Worm (Caenorhabditis elegans) whole organism, young adult: ENCODE measurements around the gene glrx-3.
A peak's percentile ranks its signal among the peaks of the same experiment; 100 is the strongest.

ENCODE experiments used
- B0336.3 ChIP-seq: fragments of 200-800 bp; sonication (Bioruptor generic); IDR thresholded peaks from 2 replicates; pipeline ENCODE4 v1.3.6; 2022; ENCODE audit warnings: missing genetic modification characterization, missing compliant biosample characterization
- C06A6.2 ChIP-seq: fragments of 200-800 bp; sonication (Bioruptor generic); conservative IDR thresholded peaks from 2 replicates; pipeline ENCODE4 v1.3.6; 2022; ENCODE audit warnings: missing genetic modification characterization, missing compliant biosample characterization
- F49E8.2 ChIP-seq: sonication (generic microtip); optimal IDR thresholded peaks from 3 replicates; lab custom pipeline; 2017; ENCODE audit warnings: missing genetic modification characterization, mild to moderate bottlenecking, missing compliant biosample characterization, antibody characterized with exemption, moderate library complexity; ENCODE audit not compliant: insufficient read depth
- K12H6.12 ChIP-seq: fragments of 200-800 bp; sonication (Bioruptor generic); optimal IDR thresholded peaks from 2 replicates; lab custom pipeline; 2018; ENCODE audit warnings: mild to moderate bottlenecking, missing genetic modification characterization, missing compliant biosample characterization
- Y53G8AR.9 ChIP-seq: fragments of 200-800 bp; sonication (Bioruptor generic); conservative IDR thresholded peaks from 2 replicates; pipeline ENCODE4 v1.3.6; 2022; ENCODE audit warnings: missing genetic modification reagents, missing genetic modification characterization, missing compliant biosample characterization
- Y79H2A.3 ChIP-seq: fragments of 200-800 bp; sonication (Bioruptor generic); conservative IDR thresholded peaks from 2 replicates; pipeline ENCODE4 v1.3.6; 2022; ENCODE audit warnings: missing genetic modification reagents, missing genetic modification characterization, missing compliant biosample characterization
- ZK185.1 ChIP-seq: sonication (generic microtip); optimal IDR thresholded peaks from 2 replicates; lab custom pipeline; 2016; ENCODE audit warnings: mild to moderate bottlenecking, missing genetic modification characterization, missing compliant biosample characterization; ENCODE audit not compliant: poor library complexity, severe bottlenecking
- aptf-2 ChIP-seq: fragments of 200-800 bp; sonication (Bioruptor generic); conservative IDR thresholded peaks from 2 replicates; pipeline ENCODE4 v1.3.6; 2022; ENCODE audit warnings: missing genetic modification reagents, missing genetic modification characterization, missing compliant biosample characterization
- aptf-3 ChIP-seq: fragments of 200-800 bp; sonication (Bioruptor generic); IDR thresholded peaks from 2 replicates; pipeline ENCODE4 v1.3.6; 2022; ENCODE audit warnings: missing genetic modification characterization, missing compliant biosample characterization
- attf-3 ChIP-seq: fragments of 200-800 bp; sonication (Bioruptor generic); conservative IDR thresholded peaks from 2 replicates; pipeline ENCODE4 v1.3.6; 2022; ENCODE audit warnings: missing genetic modification reagents, missing genetic modification characterization, missing compliant biosample characterization
- attf-6 ChIP-seq: fragments of 200-800 bp; sonication (Bioruptor generic); IDR thresholded peaks from 2 replicates; pipeline ENCODE4 v1.3.6; 2022; ENCODE audit warnings: missing genetic modification reagents, missing genetic modification characterization, missing compliant biosample characterization
- ccch-3 ChIP-seq: fragments of 200-800 bp; sonication (Bioruptor generic); optimal IDR thresholded peaks from 2 replicates; lab custom pipeline; 2018; ENCODE audit warnings: mild to moderate bottlenecking, missing genetic modification characterization, missing compliant biosample characterization
- cebp-2 ChIP-seq: fragments of 200-800 bp; sonication (Bioruptor generic); IDR thresholded peaks from 2 replicates; pipeline ENCODE4 v1.3.6; 2022; ENCODE audit warnings: missing genetic modification characterization, missing compliant biosample characterization
- ceh-91 ChIP-seq: fragments of 200-800 bp; sonication (Bioruptor generic); IDR thresholded peaks from 2 replicates; pipeline ENCODE4 v1.3.6; 2022; ENCODE audit warnings: missing genetic modification reagents, missing genetic modification characterization, missing compliant biosample characterization
- dox-1 ChIP-seq: fragments of 200-800 bp; sonication (Bioruptor generic); IDR thresholded peaks from 2 replicates; pipeline ENCODE4 v1.3.6; 2022; ENCODE audit warnings: missing genetic modification reagents, missing genetic modification characterization, missing compliant biosample characterization
- efl-1 ChIP-seq: fragments of 150-350 bp; optimal IDR thresholded peaks from 2 replicates; lab custom pipeline; 2014; ENCODE audit warnings: missing biosample characterization, missing genetic modification reagents, missing genetic modification characterization
- egl-18 ChIP-seq: fragments of 200-800 bp; sonication (Bioruptor generic); IDR thresholded peaks from 2 replicates; pipeline ENCODE4 v1.3.6; 2022; ENCODE audit warnings: missing genetic modification reagents, missing genetic modification characterization, missing compliant biosample characterization
- fkh-3 ChIP-seq: sonication (generic microtip); optimal IDR thresholded peaks from 2 replicates; lab custom pipeline; 2016; ENCODE audit warnings: mild to moderate bottlenecking, missing genetic modification characterization, missing compliant biosample characterization
- hmg-1.2 ChIP-seq: fragments of 200-800 bp; sonication (Bioruptor generic); IDR thresholded peaks from 2 replicates; pipeline ENCODE4 v1.3.6; 2022; ENCODE audit warnings: missing genetic modification reagents, missing genetic modification characterization, missing compliant biosample characterization
- hsf-1 ChIP-seq: fragments of 200-800 bp; sonication (Bioruptor generic); IDR thresholded peaks from 2 replicates; pipeline ENCODE4 v1.3.6; 2022; ENCODE audit warnings: missing genetic modification reagents, missing genetic modification characterization, missing compliant biosample characterization
- let-526 ChIP-seq: fragments of 200-800 bp; sonication (Bioruptor generic); IDR thresholded peaks from 2 replicates; pipeline ENCODE4 v1.3.6; 2022; ENCODE audit warnings: missing genetic modification reagents, missing genetic modification characterization, missing compliant biosample characterization
- lin-54 ChIP-seq: fragments of 200-800 bp; sonication (Bioruptor generic); optimal IDR thresholded peaks from 2 replicates; lab custom pipeline; 2018; ENCODE audit warnings: mild to moderate bottlenecking, missing genetic modification characterization, missing compliant biosample characterization
- madf-3 ChIP-seq: fragments of 200-800 bp; sonication (Bioruptor generic); IDR thresholded peaks from 2 replicates; pipeline ENCODE4 v1.3.6; 2022; ENCODE audit warnings: missing genetic modification reagents, missing genetic modification characterization, missing compliant biosample characterization
- madf-6 ChIP-seq: fragments of 200-800 bp; sonication (Bioruptor generic); IDR thresholded peaks from 2 replicates; pipeline ENCODE4 v1.3.6; 2022; ENCODE audit warnings: missing genetic modification reagents, missing genetic modification characterization, missing compliant biosample characterization
- nhr-80 ChIP-seq: sonication (generic microtip); optimal IDR thresholded peaks from 2 replicates; lab custom pipeline; 2016; ENCODE audit warnings: missing genetic modification characterization, missing compliant biosample characterization
- nhr-90 ChIP-seq: sonication (generic microtip); optimal IDR thresholded peaks from 2 replicates; lab custom pipeline; 2016; ENCODE audit warnings: missing genotype, mild to moderate bottlenecking, missing genetic modification characterization, missing compliant biosample characterization
- pha-4 ChIP-seq: fragments of 150-350 bp; sonication (generic microtip); optimal IDR thresholded peaks from 2 replicates; lab custom pipeline; 2014; ENCODE audit warnings: missing biosample characterization, missing genetic modification reagents, missing genetic modification characterization
- sdz-38 ChIP-seq: sonication (generic microtip); optimal IDR thresholded peaks from 2 replicates; lab custom pipeline; 2016; ENCODE audit warnings: missing genotype, missing genetic modification characterization, missing compliant biosample characterization
- sea-2 ChIP-seq: fragments of 200-800 bp; sonication (Bioruptor generic); IDR thresholded peaks from 2 replicates; pipeline ENCODE4 v1.3.6; 2022; ENCODE audit warnings: missing genetic modification characterization, missing compliant biosample characterization
- snpc-4 ChIP-seq, 5 experiments: fragments of 150-350 bp in 1 of 5; sonication (generic microtip) in 4 of 5; optimal IDR thresholded peaks; 2 replicates each; lab custom pipeline; 2014 to 2018; ENCODE audit warnings: missing genetic modification characterization in 5 of 5, missing biosample characterization in 3 of 5, antibody characterized with exemption in 2 of 5, mild to moderate bottlenecking in 2 of 5, missing compliant biosample characterization in 2 of 5, missing genotype in 2 of 5, moderate library complexity in 2 of 5, missing genetic modification reagents in 1 of 5
- unc-130 ChIP-seq: sonication (generic microtip); optimal IDR thresholded peaks from 2 replicates; lab custom pipeline; 2016; ENCODE audit warnings: missing genetic modification reagents, missing genetic modification characterization, missing compliant biosample characterization
- xnd-1 ChIP-seq: sonication (generic microtip); optimal IDR thresholded peaks from 2 replicates; lab custom pipeline; 2016; ENCODE audit warnings: missing genotype, missing genetic modification reagents, missing genetic modification characterization, missing compliant biosample characterization
- zfh-2 ChIP-seq: fragments of 200-800 bp; sonication (Bioruptor generic); conservative IDR thresholded peaks from 2 replicates; pipeline ENCODE4 v1.3.6; 2022; ENCODE audit warnings: missing genetic modification reagents, missing genetic modification characterization, missing compliant biosample characterization
- ztf-18 ChIP-seq: sonication (generic microtip); optimal IDR thresholded peaks from 2 replicates; lab custom pipeline; 2016; ENCODE audit warnings: missing genotype, mild to moderate bottlenecking, missing genetic modification characterization, missing compliant biosample characterization
- ztf-22 ChIP-seq: fragments of 200-800 bp; sonication (Bioruptor generic); optimal IDR thresholded peaks from 2 replicates; lab custom pipeline; 2018; ENCODE audit warnings: mild to moderate bottlenecking, missing genetic modification characterization, moderate library complexity, missing compliant biosample characterization
- ztf-3 ChIP-seq: fragments of 200-800 bp; sonication (Bioruptor generic); optimal IDR thresholded peaks from 2 replicates; lab custom pipeline; 2018; ENCODE audit warnings: mild to moderate bottlenecking, missing genetic modification characterization, missing compliant biosample characterization
- ztf-6 ChIP-seq: fragments of 200-800 bp; sonication (Bioruptor generic); IDR thresholded peaks from 2 replicates; pipeline ENCODE4 v1.3.6; 2022; ENCODE audit warnings: missing genetic modification reagents, missing genetic modification characterization, missing compliant biosample characterization

glrx-3 gene

ce11 chrV:4375807-4376564, 34.9 kb upstream of the glrx-3 start, which contains the start of gene F32D1.7 (continued):
- TF ChIP-seq attf-6 (GFP tag; lab: Robert Waterston, UW) (no peak), let-526 (GFP tag; lab: Robert Waterston, UW) (no peak), aptf-2 (GFP tag; lab: Robert Waterston, UW) (no peak), Y53G8AR.9 (GFP tag; lab: Robert Waterston, UW) (no peak), egl-18 (GFP tag; lab: Robert Waterston, UW) (no peak), dox-1 (peak; percentile 61), C06A6.2 (GFP tag; lab: Robert Waterston, UW) (no peak), ZK185.1 (no peak), sea-2 (GFP tag; lab: Robert Waterston, UW) (no peak), hsf-1 (peak; percentile 59; the same call in 1 of the 2 replicates), F49E8.2 (tag; lab: Kevin White, UChicago) (peak; percentile 62), fkh-3 (tag; lab: Kevin White, UChicago) (no peak), unc-130 (GFP tag; lab: Kevin White, UChicago) (peak; percentile 38), zfh-2 (peak; percentile 69), attf-3 (GFP tag; lab: Robert Waterston, UW) (no peak), sdz-38 (tag; lab: Kevin White, UChicago) (no peak), snpc-4 (GFP tag; optimal IDR thresholded peaks at IDR 0.05; lab: Kevin White, UChicago) (peak; percentile 6), snpc-4 (tag; optimal IDR thresholded peaks at IDR 0.05; lab: Kevin White, UChicago) (peak in 1 of 4 experiments; percentile 14), cebp-2 (no peak), madf-6 (GFP tag; lab: Robert Waterston, UW) (peak; percentile 99), ztf-3 (no peak), nhr-90 (no peak), ceh-91 (peak; percentile 91), Y79H2A.3 (GFP tag; lab: Robert Waterston, UW) (no peak)
- TF ChIP-seq, all 124 proteins: peak for 24

ce11 chrV:4374625-4375024, 33.5 kb upstream of the glrx-3 start, which contains the start of gene neg-1:
TSS of gene neg-1 (minus strand) at chrV:4374874.
- TF ChIP-seq xnd-1 (tag; lab: Kevin White, UChicago): peak; percentile 43
- TF ChIP-seq Y79H2A.3 (GFP tag; lab: Robert Waterston, UW): peak; percentile 28; the same call in 1 of the 2 replicates
- TF ChIP-seq nhr-80 (tag; lab: Kevin White, UChicago): no peak
- no peak for TF ChIP-seq ztf-18 (tag; lab: Kevin White, UChicago)
- TF ChIP-seq attf-6 (GFP tag; lab: Robert Waterston, UW): 0 out of 2 replicates have a peak, but pooled peaks have one; percentile 21
- peak; percentile 58 for TF ChIP-seq madf-6 (GFP tag; lab: Robert Waterston, UW)
- peak; percentile 17; the same call in 1 of the 2 replicates for TF ChIP-seq B0336.3
- 0 out of 2 replicates have a peak, but pooled peaks have one; percentile 51 for TF ChIP-seq hsf-1
- TF ChIP-seq K12H6.12 (tag; lab: Kevin White, UChicago): no peak
- no peak for TF ChIP-seq ccch-3 (GFP tag; lab: Kevin White, UChicago)
- TF ChIP-seq C06A6.2 (GFP tag; lab: Robert Waterston, UW): no peak
- peak; percentile 63; the same call in 1 of the 2 replicates for TF ChIP-seq madf-3
- TF ChIP-seq pha-4 (tag; lab: Kevin White, UChicago): no peak
- TF ChIP-seq ztf-6 (GFP tag; lab: Robert Waterston, UW): no peak
- no peak for TF ChIP-seq hmg-1.2 (GFP tag; lab: Robert Waterston, UW)
- TF ChIP-seq Y53G8AR.9 (GFP tag; lab: Robert Waterston, UW): 0 out of 2 replicates have a peak, but pooled peaks have one; percentile 18
- no peak for TF ChIP-seq ztf-22 (GFP tag; lab: Kevin White, UChicago)
- TF ChIP-seq aptf-3 (GFP tag; lab: Robert Waterston, UW): no peak
- TF ChIP-seq efl-1 (GFP tag; lab: Kevin White, UChicago): peak; percentile 18
- TF ChIP-seq lin-54: peak; percentile 3
